Fruit fly (Drosophila melanogaster): ENCODE results near the gene ppk5.
A peak's percentile ranks its signal among the peaks of the same experiment; 100 is the strongest.

ppk5 gene

DNA sequence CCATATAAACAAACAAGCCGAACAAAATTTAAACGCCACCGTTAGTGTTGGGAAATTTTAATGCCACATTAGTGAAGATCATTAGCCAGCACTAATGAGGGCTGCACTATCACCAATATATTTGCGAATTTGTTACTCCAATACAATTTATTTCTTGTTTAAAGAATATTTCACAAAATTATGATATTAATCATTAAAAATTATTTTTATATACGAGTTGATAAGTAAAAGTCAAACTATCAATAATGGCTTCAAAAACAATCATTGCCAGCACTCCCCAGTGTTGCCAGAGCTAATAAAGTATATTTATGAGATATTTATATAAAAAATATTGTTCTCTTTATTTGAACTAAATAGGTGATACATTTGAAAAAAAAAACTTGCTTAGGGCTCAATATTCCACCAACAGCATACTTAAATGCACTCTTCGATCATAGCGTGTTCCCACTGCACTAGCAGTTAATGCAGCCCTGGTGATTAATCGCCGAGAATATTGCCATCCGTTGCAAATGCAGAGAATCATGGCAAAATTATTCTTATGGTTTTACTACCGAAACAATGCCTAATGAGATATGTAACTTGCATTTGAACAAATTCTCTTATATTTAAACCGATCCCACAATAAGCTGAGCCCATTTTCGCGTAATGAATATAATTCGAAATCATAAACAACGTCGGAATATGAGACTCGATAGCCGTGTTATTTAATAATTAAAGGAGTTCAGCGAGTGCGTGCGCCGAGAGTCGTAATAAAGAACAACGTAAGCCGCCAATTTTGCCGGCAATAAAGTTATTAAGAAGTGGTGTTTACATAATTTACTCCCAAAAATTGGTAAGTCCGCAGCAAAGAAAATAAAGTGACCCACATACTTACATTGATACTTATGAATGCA lies 18.4 kb upstream of the ppk5 start, which contains the start of the genes SAK and Cdk12 (continued):
- TF ChIP-seq bcd (GFP tag; optimal IDR thresholded peaks at IDR 0.05) (peak; percentile 91), CG16815 (GFP tag; optimal IDR thresholded peaks at IDR 0.05) (peak; percentile 87), CG13894 (tag; optimal IDR thresholded peaks at IDR 0.05) (peak; percentile 87), Oaz (GFP tag; IDR thresholded peaks at IDR 0.05) (peak; percentile 80), fd64A (GFP tag; optimal IDR thresholded peaks at IDR 0.05) (peak; percentile 16), CG30403 (GFP tag; optimal IDR thresholded peaks at IDR 0.05) (peak; percentile 92), CG10979 (tag; optimal IDR thresholded peaks at IDR 0.05) (peak; percentile 80), CG6791 (GFP tag; IDR thresholded peaks at IDR 0.05; ENCODE audit: partially characterized antibody) (peak; percentile 39; the same call in 1 of the 3 replicates), CG9817 (tag; optimal IDR thresholded peaks at IDR 0.05) (peak; percentile 86), NfI (GFP tag; optimal IDR thresholded peaks at IDR 0.05) (peak; percentile 80), CG14710 (tag; optimal IDR thresholded peaks at IDR 0.05) (peak; percentile 94), Ravus (GFP tag; IDR thresholded peaks at IDR 0.05) (peak; percentile 47), Awh (GFP tag; IDR thresholded peaks at IDR 0.05) (peak; percentile 70), gcm (GFP tag; optimal IDR thresholded peaks at IDR 0.05) (peak; percentile 76), kah (GFP tag; optimal IDR thresholded peaks at IDR 0.05) (peak; percentile 65), gro (GFP tag; optimal IDR thresholded peaks at IDR 0.05) (no peak), CG14050 (GFP tag; IDR thresholded peaks at IDR 0.05) (peak; percentile 54), Ets65A (GFP tag) (peak; percentile 98), twi (tag; optimal IDR thresholded peaks at IDR 0.05) (peak; percentile 71), HHEX (GFP tag; optimal IDR thresholded peaks at IDR 0.05) (peak; percentile 85), disco-r (GFP tag; optimal IDR thresholded peaks at IDR 0.05) (peak; percentile 29), Doc3 (GFP tag; IDR thresholded peaks at IDR 0.05; ENCODE audit: partially characterized antibody) (peak; percentile 18; the same call in 1 of the 3 replicates), Usf (GFP tag; optimal IDR thresholded peaks at IDR 0.05) (peak; percentile 78), zf30C (GFP tag; optimal IDR thresholded peaks at IDR 0.05) (no peak), Atf3 (GFP tag; optimal IDR thresholded peaks at IDR 0.05) (no peak), Dip2 (GFP tag; IDR thresholded peaks at IDR 0.05) (no peak; the same call in 1 of the 2 replicates), salm (tag; optimal IDR thresholded peaks at IDR 0.05) (peak; percentile 60), CG2129 (GFP tag; IDR thresholded peaks at IDR 0.05; ENCODE audit: partially characterized antibody) (no peak), knrl (GFP tag; IDR thresholded peaks at IDR 0.05; ENCODE audit: partially characterized antibody) (peak; percentile 64), CG12391 (tag; optimal IDR thresholded peaks at IDR 0.05) (peak; percentile 91), CG18764 (GFP tag; optimal IDR thresholded peaks at IDR 0.05) (peak; percentile 69), CG7357 (GFP tag; IDR thresholded peaks at IDR 0.05) (peak; percentile 97), CG1832 (GFP tag; optimal IDR thresholded peaks at IDR 0.05) (no peak), CG15601 (tag; optimal IDR thresholded peaks at IDR 0.05) (peak; percentile 82), CG5953 (GFP tag; IDR thresholded peaks at IDR 0.05) (peak; percentile 38; the same call in 1 of the 2 replicates), Dp (GFP tag; optimal IDR thresholded peaks at IDR 0.05) (peak; percentile 74), grn (GFP tag; optimal IDR thresholded peaks at IDR 0.05) (no peak), lab (GFP tag; optimal IDR thresholded peaks at IDR 0.05) (peak; percentile 89), Blimp-1 (GFP tag; optimal IDR thresholded peaks at IDR 0.05) (peak; percentile 77), HmgD (GFP tag; optimal IDR thresholded peaks at IDR 0.05) (no peak), CG4360 (GFP tag; IDR thresholded peaks at IDR 0.05) (0 out of 2 replicates have a peak, but pooled peaks have one; percentile 43), CG33557 (GFP tag; optimal IDR thresholded peaks at IDR 0.05) (peak; percentile 85), Stat92E (GFP tag; optimal IDR thresholded peaks at IDR 0.05) (peak in 1 of 3 experiments; percentile 2), onecut (GFP tag; IDR thresholded peaks at IDR 0.05) (0 out of 2 replicates have a peak, but pooled peaks have one; percentile 34), gce (GFP tag; IDR thresholded peaks at IDR 0.05) (0 out of 3 replicates have a peak, but pooled peaks have one; percentile 30), CG8944 (GFP tag; optimal IDR thresholded peaks at IDR 0.05) (peak; percentile 65), CG4854 (GFP tag; optimal IDR thresholded peaks at IDR 0.05) (peak; percentile 21)

Data from whole organism, embryonic.